Fruit fly (Drosophila melanogaster) whole organism, adult: Measurements from ENCODE around the gene CG32313.
A peak's percentile ranks its signal among the peaks of the same experiment; 100 is the strongest.

Source experiments
- CG11617 ChIP-seq: fragments of 200-800 bp; sonication (Bioruptor generic); optimal IDR thresholded peaks from 2 replicates; lab custom pipeline; 2017; ENCODE audit warnings: mild to moderate bottlenecking, missing biosample characterization, missing genetic modification reagents, missing genetic modification characterization
- CG12768 ChIP-seq: fragments of 200-800 bp; sonication (Bioruptor generic); optimal IDR thresholded peaks from 2 replicates; lab custom pipeline; 2017; ENCODE audit warnings: missing biosample characterization, missing genetic modification characterization, mild to moderate bottlenecking, moderate library complexity, missing genetic modification reagents
- CG14711 ChIP-seq: fragments of 200-800 bp; sonication (Bioruptor generic); optimal IDR thresholded peaks from 2 replicates; lab custom pipeline; 2018; ENCODE audit warnings: missing biosample characterization, mild to moderate bottlenecking, missing genetic modification characterization, moderate library complexity
- CG1620 ChIP-seq: fragments of 200-800 bp; sonication (Bioruptor generic); optimal IDR thresholded peaks from 2 replicates; lab custom pipeline; 2016; ENCODE audit warnings: missing biosample characterization, missing genetic modification characterization
- CG33017 ChIP-seq: fragments of 200-800 bp; sonication (Bioruptor generic); optimal IDR thresholded peaks from 2 replicates; lab custom pipeline; 2018; ENCODE audit warnings: missing biosample characterization, mild to moderate bottlenecking, missing genetic modification characterization, moderate library complexity
- CG5204 ChIP-seq: fragments of 200-800 bp; sonication (Bioruptor generic); optimal IDR thresholded peaks from 2 replicates; lab custom pipeline; 2016; ENCODE audit warnings: missing biosample characterization, missing genetic modification characterization
- CG7045 ChIP-seq: fragments of 200-800 bp; sonication (Bioruptor generic); optimal IDR thresholded peaks from 2 replicates; lab custom pipeline; 2017; ENCODE audit warnings: missing biosample characterization, mild to moderate bottlenecking, missing genetic modification characterization
- CG7101 ChIP-seq: fragments of 200-800 bp; sonication (Bioruptor generic); optimal IDR thresholded peaks from 2 replicates; lab custom pipeline; 2018; ENCODE audit warnings: missing biosample characterization, mild to moderate bottlenecking, missing genetic modification characterization, moderate library complexity
- Clk ChIP-seq: fragments of 200-800 bp; sonication (Bioruptor generic); optimal IDR thresholded peaks from 2 replicates; lab custom pipeline; 2017; ENCODE audit warnings: missing biosample characterization, missing genetic modification characterization
- Crg-1 ChIP-seq: fragments of 200-800 bp; sonication (Bioruptor generic); optimal IDR thresholded peaks from 2 replicates; lab custom pipeline; 2016; ENCODE audit warnings: missing biosample characterization, missing genetic modification characterization
- Hr96 ChIP-seq: fragments of 200-800 bp; sonication (Bioruptor generic); optimal IDR thresholded peaks from 2 replicates; lab custom pipeline; 2016; ENCODE audit warnings: missing biosample characterization, missing genetic modification characterization
- Mnt ChIP-seq: fragments of 200-800 bp; sonication (Bioruptor generic); optimal IDR thresholded peaks from 2 replicates; lab custom pipeline; 2016; ENCODE audit warnings: missing biosample characterization, mild to moderate bottlenecking, missing genetic modification characterization
- bab1 ChIP-seq: fragments of 200-800 bp; sonication (Bioruptor generic); optimal IDR thresholded peaks from 3 replicates; lab custom pipeline; 2019; ENCODE audit warnings: missing biosample characterization, mild to moderate bottlenecking, missing genetic modification characterization, moderate library complexity
- cic ChIP-seq: fragments of 200-800 bp; sonication (Bioruptor generic); optimal IDR thresholded peaks from 2 replicates; lab custom pipeline; 2017; ENCODE audit warnings: missing biosample characterization, mild to moderate bottlenecking, missing genetic modification characterization, moderate library complexity
- cnc ChIP-seq, 2 experiments: fragments of >200 bp; optimal IDR thresholded peaks; 2 replicates each; lab custom pipeline; 2017
- kay ChIP-seq: fragments of 200-800 bp; sonication (Bioruptor generic); peaks from one replicate; lab custom pipeline; 2016; ENCODE audit warnings: missing biosample characterization, missing genetic modification characterization, borderline replicate concordance
- ovo ChIP-seq: fragments of 200-800 bp; sonication (Bioruptor generic); optimal IDR thresholded peaks from 2 replicates; lab custom pipeline; 2016; ENCODE audit warnings: missing biosample characterization, missing genetic modification characterization
- pad ChIP-seq: fragments of 200-800 bp; sonication (Bioruptor generic); optimal IDR thresholded peaks from 3 replicates; lab custom pipeline; 2017; ENCODE audit warnings: missing biosample characterization, missing genetic modification characterization, mild to moderate bottlenecking, moderate library complexity, missing genetic modification reagents
- tj ChIP-seq: fragments of 200-800 bp; sonication (Bioruptor generic); optimal IDR thresholded peaks from 3 replicates; lab custom pipeline; 2017; ENCODE audit warnings: missing biosample characterization, mild to moderate bottlenecking, missing genetic modification characterization, moderate library complexity
- toe ChIP-seq: fragments of 200-800 bp; sonication (Bioruptor generic); optimal IDR thresholded peaks from 2 replicates; lab custom pipeline; 2016; ENCODE audit warnings: missing biosample characterization, missing genetic modification characterization

CG32313 gene

DNA sequence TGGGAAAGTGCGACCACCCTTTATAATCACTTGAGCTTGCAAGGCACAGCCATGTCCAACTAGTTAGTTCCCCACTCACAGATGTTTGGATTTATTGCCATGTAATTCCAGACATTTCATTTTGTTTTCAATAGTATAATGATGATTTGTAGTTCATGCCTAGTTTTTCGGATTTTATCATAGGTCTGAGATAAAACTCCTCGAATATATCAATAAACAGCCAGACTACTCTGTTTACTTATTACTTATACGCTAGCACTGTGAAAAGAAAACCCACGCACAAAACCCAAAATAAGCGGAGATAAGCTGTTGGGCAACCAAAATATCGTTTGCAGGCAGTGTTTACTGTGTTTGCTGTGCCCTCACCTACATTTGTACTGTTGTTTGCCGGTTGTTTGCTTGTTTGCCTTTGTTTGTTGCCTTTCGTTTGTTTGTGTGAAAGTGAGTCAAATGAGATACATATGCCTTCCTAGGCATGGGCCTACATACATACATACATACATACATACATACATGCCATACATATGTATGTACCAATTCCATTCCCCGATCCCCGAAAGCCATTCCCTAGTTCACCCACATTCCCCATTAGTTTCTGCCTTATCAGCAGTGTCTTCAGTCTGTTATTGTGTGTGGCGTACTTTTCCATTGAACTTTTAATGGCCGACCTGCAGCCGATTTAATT is 33.8 kb upstream of the CG32313 start:
- no peak for TF ChIP-seq Clk (GFP tag; lab: Kevin White, UChicago)
- TF ChIP-seq kay (GFP tag; lab: Kevin White, UChicago), result peak; percentile 72
- TF ChIP-seq CG7045 (GFP tag; lab: Kevin White, UChicago), result no peak
- TF ChIP-seq tj (GFP tag; lab: Kevin White, UChicago), result peak; percentile 87
- TF ChIP-seq CG7101 (tag; lab: Kevin White, UChicago), result peak; percentile 39
- TF ChIP-seq toe, result no peak
- TF ChIP-seq CG11617, result no peak
- TF ChIP-seq bab1 (GFP tag; lab: Kevin White, UChicago), result no peak
- TF ChIP-seq ovo (GFP tag; lab: Kevin White, UChicago), result no peak
- TF ChIP-seq CG33017 (tag; lab: Kevin White, UChicago), result no peak
- no peak for TF ChIP-seq Hr96
- no peak for TF ChIP-seq CG1620 (GFP tag; lab: Kevin White, UChicago)
- TF ChIP-seq CG5204 (GFP tag; lab: Kevin White, UChicago), result no peak
- TF ChIP-seq Crg-1, result no peak
- no peak for TF ChIP-seq Mnt (GFP tag; lab: Kevin White, UChicago)
- TF ChIP-seq cic (GFP tag; lab: Kevin White, UChicago), result no peak
- no peak for TF ChIP-seq pad (GFP tag; lab: Kevin White, UChicago)
- no peak for TF ChIP-seq cnc (optimal IDR thresholded peaks at IDR 0.05; lab: Kevin White, UChicago)
- peak; percentile 24 for TF ChIP-seq CG12768 (GFP tag; lab: Kevin White, UChicago)
- peak; percentile 46 for TF ChIP-seq CG14711 (tag; lab: Kevin White, UChicago)

DNA sequence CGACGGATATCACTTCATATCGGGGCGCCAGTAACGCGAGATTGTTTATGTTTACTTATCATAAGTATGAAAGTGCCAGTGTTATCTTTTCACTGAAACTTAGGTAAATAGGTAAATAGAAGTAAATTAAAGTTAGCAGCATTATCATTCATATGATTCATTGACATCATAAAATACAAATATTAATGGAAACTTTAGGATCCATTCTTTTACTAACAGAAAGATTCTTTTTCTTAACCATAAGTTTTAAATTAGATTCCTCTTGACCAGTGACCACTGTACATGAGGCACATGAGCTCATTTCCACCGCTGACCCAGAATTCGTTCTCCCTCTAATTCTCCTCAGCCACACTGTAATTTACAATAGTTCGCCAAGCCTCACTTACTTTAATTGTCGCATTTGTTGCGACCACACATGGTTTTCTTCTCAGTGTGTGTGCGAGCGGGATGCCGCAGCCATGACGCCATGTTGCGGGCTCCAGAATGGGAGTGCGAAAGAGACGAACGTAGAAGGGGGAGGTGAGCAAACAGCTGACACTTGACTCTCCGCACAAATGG is 32.9 kb upstream of the CG32313 start:
- TF ChIP-seq ovo (GFP tag; lab: Kevin White, UChicago) (no peak), pad (GFP tag; lab: Kevin White, UChicago) (peak; percentile 82)

DNA sequence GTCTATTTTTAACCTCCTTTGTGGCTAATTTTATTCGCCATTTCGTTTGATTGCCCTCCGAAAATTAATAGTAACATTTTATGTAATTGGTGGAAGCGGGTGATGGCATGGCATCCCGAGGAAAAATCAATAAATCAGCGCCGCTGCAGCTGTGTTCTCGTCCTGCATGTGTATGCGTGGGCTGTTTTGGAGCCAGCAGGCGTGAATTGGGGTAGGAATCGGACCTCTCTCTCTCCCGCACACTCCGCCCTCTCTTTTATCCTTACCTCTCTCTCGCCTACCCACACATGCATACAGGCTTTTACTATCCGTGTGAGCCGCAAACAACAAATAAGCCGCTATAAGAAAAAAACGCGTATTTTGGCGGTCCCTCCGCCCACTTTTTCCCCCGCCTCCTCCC is 31.8 kb upstream of the CG32313 start:
- TF ChIP-seq pad (GFP tag; lab: Kevin White, UChicago) (peak; percentile 27), CG5204 (GFP tag; lab: Kevin White, UChicago) (no peak), CG33017 (tag; lab: Kevin White, UChicago) (no peak)

DNA sequence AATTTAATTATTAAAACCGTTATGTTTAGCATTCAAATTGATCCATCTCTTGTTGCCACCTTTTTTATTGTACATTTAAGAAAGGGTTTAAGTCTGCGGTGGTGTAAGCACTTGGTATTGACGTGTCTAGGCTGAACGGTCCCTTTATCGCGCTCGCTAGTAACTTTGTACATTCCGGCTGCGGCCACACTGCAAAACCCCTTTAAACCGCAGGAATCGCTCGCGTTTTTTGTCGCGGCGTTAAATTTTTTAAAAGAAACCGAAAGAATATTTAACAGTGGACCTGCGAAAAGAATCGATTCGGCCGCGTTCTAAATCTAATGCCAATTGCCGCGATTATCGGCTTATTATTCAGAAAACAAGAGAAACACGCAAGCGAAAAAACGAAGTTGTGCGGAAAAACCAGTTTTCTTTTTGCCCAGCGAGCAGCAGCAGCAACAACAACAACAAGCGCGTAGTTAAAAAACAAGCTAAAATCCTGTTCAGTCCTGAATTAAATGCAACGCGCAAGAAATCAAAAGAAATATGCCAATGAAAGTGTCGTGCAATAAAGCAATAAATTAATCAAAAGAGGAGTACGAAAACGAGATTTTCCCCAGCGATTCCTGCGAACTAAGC is 31.1 kb upstream of the CG32313 start, which contains the start of gene CG13917:
Gene CG13917 (plus strand): TSS at position 211 of the 618 bp plus-strand sequence.
- TF ChIP-seq Crg-1, result no peak
- TF ChIP-seq cic (GFP tag; lab: Kevin White, UChicago), result no peak
- peak; percentile 9 for TF ChIP-seq tj (GFP tag; lab: Kevin White, UChicago)
- TF ChIP-seq CG11617, result no peak
- no peak for TF ChIP-seq cnc (optimal IDR thresholded peaks at IDR 0.05; lab: Kevin White, UChicago)
- TF ChIP-seq CG33017 (tag; lab: Kevin White, UChicago), result no peak
- no peak for TF ChIP-seq CG7045 (GFP tag; lab: Kevin White, UChicago)
- TF ChIP-seq pad (GFP tag; lab: Kevin White, UChicago), result peak; percentile 71
- no peak for TF ChIP-seq CG12768 (GFP tag; lab: Kevin White, UChicago)
- peak; percentile 65 for TF ChIP-seq bab1 (GFP tag; lab: Kevin White, UChicago)

DNA sequence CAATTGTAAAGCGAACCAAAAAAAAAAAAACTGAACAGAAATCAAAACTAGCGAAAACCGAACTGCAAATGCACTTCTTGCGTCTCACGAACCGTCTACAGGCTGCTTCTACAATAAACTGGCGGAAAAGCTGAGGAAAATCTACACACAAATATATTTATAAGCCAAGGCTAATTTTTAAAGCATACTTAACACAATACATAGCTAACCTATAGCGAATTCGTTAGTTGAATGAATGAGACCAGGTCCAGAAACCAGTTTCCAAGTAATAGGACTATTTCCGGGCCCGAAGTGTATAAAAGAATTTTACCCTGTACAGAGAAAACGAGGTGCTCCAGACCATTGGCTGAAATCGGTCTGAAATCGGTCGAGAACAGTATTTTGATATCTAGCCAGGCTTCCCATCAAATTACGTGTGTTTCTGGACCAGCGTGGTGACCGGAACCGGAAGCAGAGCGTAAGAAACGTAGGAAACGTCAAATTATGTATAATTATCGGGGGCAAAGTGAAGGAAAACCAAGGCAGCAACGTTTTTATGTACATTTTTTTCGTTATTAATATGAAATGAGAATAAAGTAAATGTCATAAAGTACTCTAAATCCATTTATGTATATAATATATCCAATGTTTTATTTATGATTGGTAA is 30.3 kb upstream of the CG32313 start:
- TF ChIP-seq cnc (optimal IDR thresholded peaks at IDR 0.05; lab: Kevin White, UChicago) (no peak), Hr96 (no peak), CG33017 (tag; lab: Kevin White, UChicago) (no peak), CG5204 (GFP tag; lab: Kevin White, UChicago) (no peak), CG12768 (GFP tag; lab: Kevin White, UChicago) (no peak), kay (GFP tag; lab: Kevin White, UChicago) (no peak), pad (GFP tag; lab: Kevin White, UChicago) (no peak), CG14711 (tag; lab: Kevin White, UChicago) (no peak), tj (GFP tag; lab: Kevin White, UChicago) (no peak), CG1620 (GFP tag; lab: Kevin White, UChicago) (no peak), CG7045 (GFP tag; lab: Kevin White, UChicago) (no peak), toe (no peak), cic (GFP tag; lab: Kevin White, UChicago) (no peak), bab1 (GFP tag; lab: Kevin White, UChicago) (no peak), Clk (GFP tag; lab: Kevin White, UChicago) (no peak), ovo (GFP tag; lab: Kevin White, UChicago) (no peak)

DNA sequence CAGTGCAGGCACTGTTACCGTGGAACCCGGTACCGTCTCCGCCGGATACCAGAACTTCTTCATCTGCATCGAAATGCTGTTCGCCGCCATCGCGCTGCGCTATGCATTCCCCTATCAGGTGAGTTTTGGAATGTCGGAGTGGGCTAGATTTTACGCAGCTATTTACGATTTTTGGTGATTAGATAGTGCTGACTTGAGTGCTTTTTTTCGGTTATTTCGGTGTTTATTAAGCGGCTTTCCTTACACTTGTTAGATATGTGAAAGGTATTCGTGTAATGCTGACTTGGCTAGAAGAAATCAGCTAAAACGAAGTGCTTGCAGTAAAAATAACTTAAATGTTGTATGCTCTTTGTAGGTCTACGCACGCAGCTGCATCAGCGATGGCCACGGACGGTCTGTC is 27.6 kb upstream of the CG32313 start:
- TF ChIP-seq CG7045 (GFP tag; lab: Kevin White, UChicago) (no peak), kay (GFP tag; lab: Kevin White, UChicago) (no peak), CG11617 (no peak), CG7101 (tag; lab: Kevin White, UChicago) (no peak), CG14711 (tag; lab: Kevin White, UChicago) (no peak), cnc (optimal IDR thresholded peaks at IDR 0.05; lab: Kevin White, UChicago) (no peak), Clk (GFP tag; lab: Kevin White, UChicago) (no peak), CG33017 (tag; lab: Kevin White, UChicago) (no peak), ovo (GFP tag; lab: Kevin White, UChicago) (no peak)
